Worm (Caenorhabditis elegans): ENCODE results near the gene C01G10.9.

Gene C01G10.9

ce11 chrV:15065837-15066348 lies 16.4 kb upstream of the C01G10.9 start, which contains the start of gene otub-1:
Gene otub-1 (plus strand): TSS chrV:15066298.
- no peak for TF ChIP-seq isw-1 (GFP tag; IDR thresholded peaks at IDR 0.05)
- no peak for TF ChIP-seq unc-62 (GFP tag; optimal IDR thresholded peaks at IDR 0.05)
- TF ChIP-seq unc-86 (tag; optimal IDR thresholded peaks at IDR 0.05): no peak
- no peak for TF ChIP-seq lin-35 (GFP tag; optimal IDR thresholded peaks at IDR 0.05)
- no peak for TF ChIP-seq efl-1 (optimal IDR thresholded peaks at IDR 0.05)
- TF ChIP-seq efl-1 (GFP tag; optimal IDR thresholded peaks at IDR 0.05 in 1 of 2): peak in 1 of 2 experiments; percentile 13
- TF ChIP-seq elt-2 (tag; optimal IDR thresholded peaks at IDR 0.05): no peak
- no peak for TF ChIP-seq ces-1 (GFP tag; optimal IDR thresholded peaks at IDR 0.05)
- no peak for TF ChIP-seq swsn-7 (tag; optimal IDR thresholded peaks at IDR 0.05)

- TF ChIP-seq nhr-85 (tag): no peak
- TF ChIP-seq dpl-1 (GFP tag; optimal IDR thresholded peaks at IDR 0.05): no peak
- no peak for TF ChIP-seq fkh-4 (tag; optimal IDR thresholded peaks at IDR 0.05; ENCODE audit: borderline replicate concordance)
- TF ChIP-seq unc-98 (GFP tag; IDR thresholded peaks at IDR 0.05): no peak
- no peak for TF ChIP-seq blmp-1 (tag; optimal IDR thresholded peaks at IDR 0.05)
- TF ChIP-seq efl-3 (GFP tag; optimal IDR thresholded peaks at IDR 0.05): no peak
- no peak for TF ChIP-seq egl-27 (tag; optimal IDR thresholded peaks at IDR 0.05)
- no peak for TF ChIP-seq lsy-2 (tag; optimal IDR thresholded peaks at IDR 0.05)
- no peak for TF ChIP-seq nhr-19 (GFP tag; conservative IDR thresholded peaks at IDR 0.05)
- TF ChIP-seq snu-23 (GFP tag; optimal IDR thresholded peaks at IDR 0.05): no peak
- TF ChIP-seq egl-13 (tag; optimal IDR thresholded peaks at IDR 0.05): no peak
- TF ChIP-seq tbx-2 (tag; optimal IDR thresholded peaks at IDR 0.05): no peak
- TF ChIP-seq ces-1 (GFP tag; optimal IDR thresholded peaks at IDR 0.05): no peak
- TF ChIP-seq F16B12.6 (tag; optimal IDR thresholded peaks at IDR 0.05): no peak
- no peak for TF ChIP-seq nhr-90 (tag; optimal IDR thresholded peaks at IDR 0.05; ENCODE audit: poor library complexity)
- TF ChIP-seq lir-3 (tag; optimal IDR thresholded peaks at IDR 0.05; ENCODE audit: poor library complexity): no peak
- TF ChIP-seq ztf-11 (tag; optimal IDR thresholded peaks at IDR 0.05): no peak
- TF ChIP-seq lin-39 (tag; optimal IDR thresholded peaks at IDR 0.05): no peak
Measured at ce11 chrV:15067165-15067564, 15.2 kb upstream of the C01G10.9 start, which contains the start of gene C25D7.10. Gene C25D7.10 (plus strand): TSS chrV:15067465.

- no peak for TF ChIP-seq ama-1 (optimal IDR thresholded peaks at IDR 0.05)
- TF ChIP-seq lsy-2 (tag; optimal IDR thresholded peaks at IDR 0.05): no peak
- no peak for TF ChIP-seq ceh-8 (GFP tag; optimal IDR thresholded peaks at IDR 0.05)
- TF ChIP-seq efl-1 (optimal IDR thresholded peaks at IDR 0.05): no peak
- peak in 1 of 2 experiments; percentile 24 for TF ChIP-seq efl-1 (GFP tag; optimal IDR thresholded peaks at IDR 0.05 in 1 of 2)
Measured at ce11 chrV:15068378-15068777, 14.0 kb upstream of the C01G10.9 start, which contains the start of gene dnj-3. Gene dnj-3 (plus strand): TSS chrV:15068678.

ce11 chrV:15069435-15069985 lies 12.8 kb upstream of the C01G10.9 start:
- no peak for TF ChIP-seq nhr-237 (tag; optimal IDR thresholded peaks at IDR 0.05)
- TF ChIP-seq lin-14 (GFP tag; optimal IDR thresholded peaks at IDR 0.05): peak; percentile 3
- peak in 1 of 2 experiments; percentile 73 for TF ChIP-seq lsy-2 (tag; optimal IDR thresholded peaks at IDR 0.05)
- TF ChIP-seq pax-3 (tag; optimal IDR thresholded peaks at IDR 0.05): no peak
- no peak for TF ChIP-seq unc-86 (tag; optimal IDR thresholded peaks at IDR 0.05)
- no peak for TF ChIP-seq unc-62 (GFP tag; optimal IDR thresholded peaks at IDR 0.05)
- TF ChIP-seq fos-1 (tag; optimal IDR thresholded peaks at IDR 0.05): no peak
- no peak for TF ChIP-seq nhr-12 (tag; optimal IDR thresholded peaks at IDR 0.05)

Measured in whole organism, L1 larva.